Worm (Caenorhabditis elegans): ENCODE measurements around the gene F42G8.8.

Gene F42G8.8

DNA sequence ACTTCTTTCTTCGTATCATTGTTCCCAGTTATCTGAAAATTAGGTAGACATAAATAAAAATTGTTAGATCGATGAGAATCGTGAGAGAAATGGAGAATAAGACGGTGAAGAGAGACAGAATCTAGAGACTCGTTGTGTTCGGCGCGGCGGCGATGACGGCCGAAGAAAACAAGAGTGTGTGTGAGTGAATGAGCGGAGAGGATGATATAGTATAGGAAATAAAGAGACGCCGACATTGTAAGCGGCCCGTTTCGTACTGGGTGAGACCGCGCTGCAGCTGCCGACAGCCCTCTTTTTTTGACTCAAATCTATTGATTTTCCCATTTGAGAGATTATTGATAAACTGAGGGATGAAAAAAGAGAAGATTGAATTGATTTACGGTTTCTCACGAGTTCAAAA, 6.7 kb upstream of the F42G8.8 start, which contains the start of gene Y42H9AR.4 (continued):
- TF ChIP-seq nhr-6 (tag; optimal IDR thresholded peaks at IDR 0.05) (peak; percentile 5), daf-19 (GFP tag; conservative IDR thresholded peaks at IDR 0.05) (no peak), lin-39 (tag; optimal IDR thresholded peaks at IDR 0.05) (no peak), mdl-1 (tag; optimal IDR thresholded peaks at IDR 0.05) (no peak), snpc-4 (tag; optimal IDR thresholded peaks at IDR 0.05) (no peak), fkh-10 (GFP tag; optimal IDR thresholded peaks at IDR 0.05) (no peak), zip-11 (GFP tag; IDR thresholded peaks at IDR 0.05) (no peak), nhr-28 (tag; optimal IDR thresholded peaks at IDR 0.05) (peak; percentile 53), egl-43 (GFP tag; IDR thresholded peaks at IDR 0.05) (no peak), dmd-6 (GFP tag; IDR thresholded peaks at IDR 0.05) (no peak), nhr-48 (tag; optimal IDR thresholded peaks at IDR 0.05) (peak; percentile 45), ceh-28 (tag; optimal IDR thresholded peaks at IDR 0.05) (no peak), daf-8 (GFP tag; IDR thresholded peaks at IDR 0.05) (no peak), madf-9 (GFP tag; conservative IDR thresholded peaks at IDR 0.05) (0 out of 2 replicates have a peak, but pooled peaks have one; percentile 8), F44E2.7 (GFP tag; IDR thresholded peaks at IDR 0.05) (no peak), dmd-8 (GFP tag; IDR thresholded peaks at IDR 0.05) (no peak), ceh-62 (tag; optimal IDR thresholded peaks at IDR 0.05) (no peak), snpc-1.2 (GFP tag; IDR thresholded peaks at IDR 0.05) (no peak), spr-1 (tag; optimal IDR thresholded peaks at IDR 0.05) (no peak), ces-1 (GFP tag; optimal IDR thresholded peaks at IDR 0.05) (no peak), R02D3.7 (tag; optimal IDR thresholded peaks at IDR 0.05) (no peak), daf-16 (GFP tag; optimal IDR thresholded peaks at IDR 0.05) (peak in 1 of 2 experiments; percentile 28), daf-16 (tag; optimal IDR thresholded peaks at IDR 0.05) (peak; percentile 65), hif-1 (tag; optimal IDR thresholded peaks at IDR 0.05) (no peak), ama-1 (optimal IDR thresholded peaks at IDR 0.05) (no peak), zfp-3 (GFP tag; conservative IDR thresholded peaks at IDR 0.05) (no peak), T26A8.4 (GFP tag; IDR thresholded peaks at IDR 0.05) (no peak), gei-8 (GFP tag; optimal IDR thresholded peaks at IDR 0.05) (no peak), lin-29 (GFP tag; IDR thresholded peaks at IDR 0.05) (no peak), nhr-77 (tag; optimal IDR thresholded peaks at IDR 0.05) (peak; percentile 3), hlh-30 (tag; optimal IDR thresholded peaks at IDR 0.05; ENCODE audit: insufficient read depth) (peak; percentile 9), saeg-2 (GFP tag; IDR thresholded peaks at IDR 0.05) (no peak), lin-1 (GFP tag; IDR thresholded peaks at IDR 0.05) (no peak), mdt-29 (GFP tag; IDR thresholded peaks at IDR 0.05) (no peak), mep-1 (tag; optimal IDR thresholded peaks at IDR 0.05) (peak; percentile 43), attf-4 (tag; optimal IDR thresholded peaks at IDR 0.05) (no peak), mxl-2 (GFP tag; conservative IDR thresholded peaks at IDR 0.05) (no peak), hmg-1.1 (GFP tag; IDR thresholded peaks at IDR 0.05) (peak; percentile 60; the same call in 1 of the 2 replicates), ctbp-1 (GFP tag; IDR thresholded peaks at IDR 0.05) (peak; percentile 33; the same call in 1 of the 2 replicates), egl-27 (tag; optimal IDR thresholded peaks at IDR 0.05) (no peak), daf-12 (tag; optimal IDR thresholded peaks at IDR 0.05) (no peak), sdz-12 (GFP tag; optimal IDR thresholded peaks at IDR 0.05) (no peak), dve-1 (tag; optimal IDR thresholded peaks at IDR 0.05; ENCODE audit: insufficient read depth) (peak; percentile 34), unc-130 (GFP tag; optimal IDR thresholded peaks at IDR 0.05) (no peak), mxl-3 (GFP tag; optimal IDR thresholded peaks at IDR 0.05) (peak; percentile 65), dpl-1 (GFP tag; optimal IDR thresholded peaks at IDR 0.05) (no peak), arid-1 (GFP tag; conservative IDR thresholded peaks at IDR 0.05) (0 out of 2 replicates have a peak, but pooled peaks have one; percentile 4), jun-1 (tag; optimal IDR thresholded peaks at IDR 0.05) (no peak)

Measured in whole organism, L4 larva.